Worm (Caenorhabditis elegans): ENCODE data around the gene Y7A5A.6.

DNA sequence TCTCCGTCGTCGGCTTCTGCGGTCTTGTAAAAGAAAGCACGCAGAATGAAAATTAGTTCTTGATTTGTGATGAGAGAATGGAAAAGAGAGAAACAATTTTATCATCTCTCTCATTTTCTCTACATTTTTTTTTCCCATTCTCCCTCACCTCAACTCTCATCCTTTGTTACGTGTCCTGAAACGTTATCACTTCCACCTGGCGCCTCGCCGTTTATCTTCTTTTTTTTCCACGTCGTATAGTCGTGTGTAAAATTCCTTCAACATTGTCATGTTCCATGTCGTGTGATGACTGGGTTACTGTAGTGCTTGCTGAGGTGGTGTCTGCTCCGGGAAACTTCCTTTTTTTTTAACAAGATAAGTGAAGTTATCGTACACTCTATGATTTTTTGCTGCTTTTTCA lies 20.0 kb downstream of the Y7A5A.6 start:
- TF ChIP-seq tra-4 (tag; optimal IDR thresholded peaks at IDR 0.05) (no peak), ceh-36 (tag; optimal IDR thresholded peaks at IDR 0.05) (no peak), ama-1 (optimal IDR thresholded peaks at IDR 0.05) (no peak)

Measured in whole organism, early embryonic.